Worm (Caenorhabditis elegans) whole organism, midembryonic: ENCODE data around the gene cht-6.

Source experiments
- cog-1 ChIP-seq: sonication (generic microtip); optimal IDR thresholded peaks from 2 replicates; lab custom pipeline; 2016; ENCODE audit warnings: missing genetic modification characterization, missing compliant biosample characterization
- flt-1 ChIP-seq: fragments of 200-800 bp; sonication (Bioruptor generic); IDR thresholded peaks from 2 replicates; pipeline ENCODE4 v1.3.6; 2022; ENCODE audit warnings: missing genetic modification characterization, missing compliant biosample characterization
- ref-1 ChIP-seq: fragments of 200-800 bp; sonication (Bioruptor generic); conservative IDR thresholded peaks from 2 replicates; pipeline ENCODE4 v1.3.6; 2022; ENCODE audit warnings: missing genetic modification reagents, missing genetic modification characterization, missing compliant biosample characterization
- tab-1 ChIP-seq: fragments of 200-800 bp; sonication (Bioruptor generic); IDR thresholded peaks from 2 replicates; pipeline ENCODE4 v1.3.6; 2022; ENCODE audit warnings: missing genetic modification characterization, missing compliant biosample characterization

- TF ChIP-seq ref-1: no peak
- no peak for TF ChIP-seq flt-1 (GFP tag; lab: Robert Waterston, UW)
- no peak for TF ChIP-seq cog-1 (tag; lab: Kevin White, UChicago)
- no peak for TF ChIP-seq tab-1
These were observed 25.2 kb upstream of the cht-6 start, which contains the start of gene F57F4.2 for ce11 chrV:6389634-6390033.
